Worm (Caenorhabditis elegans) whole organism, L4/young adult: ENCODE results near the gene F58H1.8.

Source experiments
- W03F9.2 ChIP-seq: fragments of 150-350 bp; optimal IDR thresholded peaks from 2 replicates; lab custom pipeline; 2014; ENCODE audit warnings: missing biosample characterization, missing genetic modification characterization
- dao-5 ChIP-seq: sonication (generic microtip); optimal IDR thresholded peaks from 2 replicates; lab custom pipeline; 2016; ENCODE audit warnings: missing genotype, missing genetic modification characterization, moderate library complexity, missing compliant biosample characterization
- him-1 ChIP-seq: sonication (generic microtip); optimal IDR thresholded peaks from 2 replicates; lab custom pipeline; 2016; ENCODE audit warnings: missing genotype, missing genetic modification reagents, missing genetic modification characterization, missing compliant biosample characterization

Gene F58H1.8

ce11 chrV:11905977-11906376 is 29.0 kb upstream of the F58H1.8 start:
- TF ChIP-seq him-1 (tag; lab: Kevin White, UChicago) = no peak
- TF ChIP-seq dao-5 (tag; lab: Kevin White, UChicago) = no peak
- TF ChIP-seq W03F9.2 (tag; lab: Kevin White, UChicago) = no peak

- no peak for TF ChIP-seq him-1 (tag; lab: Kevin White, UChicago)
- TF ChIP-seq W03F9.2 (tag; lab: Kevin White, UChicago) = no peak
- TF ChIP-seq dao-5 (tag; lab: Kevin White, UChicago) = no peak
These were observed 21.7 kb upstream of the F58H1.8 start for ce11 chrV:11913283-11913682.

- TF ChIP-seq W03F9.2 (tag; lab: Kevin White, UChicago) (no peak), dao-5 (tag; lab: Kevin White, UChicago) (no peak), him-1 (tag; lab: Kevin White, UChicago) (no peak)
These were observed 17.8 kb upstream of the F58H1.8 start, which contains the start of gene R31.2 for ce11 chrV:11917186-11917585. R31.2 (plus strand) TSS chrV:11917573.

- TF ChIP-seq dao-5 (tag; lab: Kevin White, UChicago) (no peak), W03F9.2 (tag; lab: Kevin White, UChicago) (no peak), him-1 (tag; lab: Kevin White, UChicago) (no peak)
These were observed 15.3 kb upstream of the F58H1.8 start for ce11 chrV:11919639-11920038.

- TF ChIP-seq him-1 (tag; lab: Kevin White, UChicago) = no peak
- TF ChIP-seq W03F9.2 (tag; lab: Kevin White, UChicago) = peak; percentile 41
- no peak for TF ChIP-seq dao-5 (tag; lab: Kevin White, UChicago)
These were observed 13.7 kb upstream of the F58H1.8 start for ce11 chrV:11921229-11921628.

DNA sequence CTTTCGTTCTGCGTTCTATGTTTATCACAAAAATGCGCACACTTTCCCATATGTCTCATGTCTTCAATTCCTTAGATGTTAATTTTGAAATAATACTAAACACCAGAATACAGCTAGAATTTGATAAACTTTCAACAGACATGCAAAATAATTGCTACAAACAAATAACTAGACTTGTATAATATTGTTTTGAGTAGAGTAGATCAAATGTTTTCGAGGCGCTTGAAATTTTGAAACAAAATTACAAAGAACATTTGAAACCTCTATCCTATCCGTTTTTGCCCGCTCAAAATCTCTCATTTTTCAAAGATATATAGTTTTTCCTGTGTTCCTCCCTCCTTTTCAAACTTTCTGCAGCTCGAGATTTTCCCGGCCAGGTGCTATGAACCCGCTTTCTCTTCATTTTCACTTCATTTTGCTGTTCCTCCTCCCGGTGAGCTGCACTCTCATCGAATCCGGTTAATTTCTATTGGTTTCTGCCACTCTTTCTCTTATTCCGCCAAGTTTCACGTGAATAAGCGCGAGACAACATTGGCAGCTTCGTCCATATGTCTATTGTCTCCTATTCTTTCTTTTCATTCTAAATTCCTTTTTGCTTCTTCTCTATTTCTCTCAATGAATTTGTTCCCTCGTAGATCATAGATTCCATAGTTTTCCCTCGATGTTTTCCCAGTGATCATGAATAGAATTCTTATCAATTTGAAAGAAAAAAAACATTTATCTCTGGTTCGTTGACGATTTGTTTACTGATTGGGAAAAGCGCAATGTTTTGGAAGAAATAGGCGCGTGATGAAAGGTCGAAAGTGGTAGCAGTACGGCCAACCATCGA is 13.0 kb upstream of the F58H1.8 start:
- TF ChIP-seq him-1 (tag; lab: Kevin White, UChicago) = no peak
- no peak for TF ChIP-seq dao-5 (tag; lab: Kevin White, UChicago)
- TF ChIP-seq W03F9.2 (tag; lab: Kevin White, UChicago) = no peak

ce11 chrV:11927346-11927745 is 7.6 kb upstream of the F58H1.8 start, which contains the start of gene osm-6:
osm-6 (minus strand) TSS chrV:11927446.
- TF ChIP-seq him-1 (tag; lab: Kevin White, UChicago) (no peak), dao-5 (tag; lab: Kevin White, UChicago) (no peak), W03F9.2 (tag; lab: Kevin White, UChicago) (no peak)

DNA sequence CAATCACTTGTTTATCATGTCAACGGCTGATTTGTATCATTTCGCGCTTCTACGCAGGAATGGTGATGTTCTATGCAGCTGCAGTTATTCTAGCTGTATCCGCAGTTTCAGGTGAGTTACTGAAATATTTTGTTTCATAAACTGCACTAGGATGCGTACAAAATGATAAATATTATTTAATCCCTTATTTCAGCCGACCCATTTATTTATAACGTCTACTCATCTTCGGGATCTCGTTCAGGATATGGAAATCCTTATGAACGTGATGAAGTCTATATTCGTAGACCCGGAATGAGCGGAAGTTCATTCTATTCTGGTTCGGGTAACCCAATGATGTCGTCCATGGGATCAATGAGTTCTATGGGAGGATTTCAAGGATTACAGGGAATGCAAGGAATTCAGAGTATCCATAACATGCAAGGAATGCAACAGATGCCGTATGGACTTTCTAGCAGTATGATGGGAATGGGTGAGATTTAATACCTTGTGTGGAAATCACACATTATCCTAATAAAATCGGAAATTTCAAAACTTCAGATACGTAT is 5.8 kb upstream of the F58H1.8 start, which contains the start of gene F58H1.2:
F58H1.2 (plus strand) TSS at position 51 of the 545 bp plus-strand sequence.
- TF ChIP-seq W03F9.2 (tag; lab: Kevin White, UChicago) (no peak), him-1 (tag; lab: Kevin White, UChicago) (no peak), dao-5 (tag; lab: Kevin White, UChicago) (no peak)

DNA sequence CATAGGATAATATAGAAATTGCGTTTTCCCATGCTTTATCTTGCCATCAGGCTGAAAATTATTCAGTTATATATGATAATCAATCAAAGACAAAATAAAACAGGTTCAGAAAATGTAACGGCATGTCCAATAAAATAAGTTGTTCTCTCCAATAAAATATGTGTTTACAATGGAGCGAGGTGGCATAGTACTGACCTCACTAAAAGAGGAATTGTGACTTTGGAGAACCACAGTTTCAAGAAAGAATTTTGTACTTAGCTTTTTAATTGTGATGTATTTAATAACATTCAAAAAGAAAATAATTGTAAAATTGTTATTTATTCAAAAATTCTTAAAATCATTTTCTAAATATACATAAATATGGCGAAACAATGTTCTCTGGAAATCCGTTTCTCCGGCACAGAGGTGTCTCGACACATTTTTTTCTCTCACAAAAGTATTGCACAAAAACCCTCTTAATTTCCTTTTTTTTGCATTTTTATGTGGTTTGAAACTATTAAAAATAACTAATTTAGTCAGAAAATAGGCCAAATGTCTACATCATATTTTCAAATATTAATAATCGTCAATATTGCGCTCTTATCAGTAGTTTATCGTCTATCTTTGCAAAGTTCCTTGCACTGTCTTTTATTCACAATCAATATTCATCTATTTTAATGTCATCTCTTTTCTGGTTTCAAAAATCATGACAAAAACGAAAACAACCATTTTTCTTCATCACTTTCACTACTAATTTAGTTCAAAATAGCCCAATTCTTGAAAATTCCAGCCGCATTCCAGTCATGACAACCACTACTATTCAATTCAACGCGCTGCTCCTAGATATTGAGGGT is 1.5 kb upstream of the F58H1.8 start, which contains the start of the genes aman-2 and F58H1.3:
aman-2 (minus strand) TSS at position 51 of the 833 bp plus-strand sequence.
F58H1.3 (plus strand) TSS at position 783 of the 833 bp plus-strand sequence.
- TF ChIP-seq W03F9.2 (tag; lab: Kevin White, UChicago) (no peak), him-1 (tag; lab: Kevin White, UChicago) (no peak), dao-5 (tag; lab: Kevin White, UChicago) (no peak)

- TF ChIP-seq dao-5 (tag; lab: Kevin White, UChicago) (no peak), him-1 (tag; lab: Kevin White, UChicago) (no peak), W03F9.2 (tag; lab: Kevin White, UChicago) (no peak)
These were observed 2.8 kb downstream of the F58H1.8 start, which contains the start of gene gpla-1 for ce11 chrV:11937710-11938109. gpla-1 (minus strand) TSS chrV:11937810.

DNA sequence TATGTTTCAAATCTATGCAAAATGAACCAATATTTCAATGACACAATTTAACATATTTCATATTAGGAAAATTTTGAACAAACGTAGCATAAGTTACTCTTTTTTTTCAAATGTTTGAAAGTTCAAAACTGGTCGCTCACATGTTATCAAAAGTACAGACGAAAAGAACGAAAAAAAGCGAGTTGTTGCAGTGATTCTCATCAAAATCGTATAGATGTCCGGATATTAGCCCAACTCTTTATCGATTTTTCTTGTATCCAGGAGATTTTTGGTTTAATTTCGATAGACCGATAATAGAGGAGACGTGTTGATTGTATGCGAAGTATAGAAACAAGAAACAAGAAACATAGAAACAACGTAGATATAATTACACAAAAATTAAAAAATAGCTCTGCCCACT is 5.4 kb downstream of the F58H1.8 start:
- no peak for TF ChIP-seq dao-5 (tag; lab: Kevin White, UChicago)
- no peak for TF ChIP-seq W03F9.2 (tag; lab: Kevin White, UChicago)
- no peak for TF ChIP-seq him-1 (tag; lab: Kevin White, UChicago)

DNA sequence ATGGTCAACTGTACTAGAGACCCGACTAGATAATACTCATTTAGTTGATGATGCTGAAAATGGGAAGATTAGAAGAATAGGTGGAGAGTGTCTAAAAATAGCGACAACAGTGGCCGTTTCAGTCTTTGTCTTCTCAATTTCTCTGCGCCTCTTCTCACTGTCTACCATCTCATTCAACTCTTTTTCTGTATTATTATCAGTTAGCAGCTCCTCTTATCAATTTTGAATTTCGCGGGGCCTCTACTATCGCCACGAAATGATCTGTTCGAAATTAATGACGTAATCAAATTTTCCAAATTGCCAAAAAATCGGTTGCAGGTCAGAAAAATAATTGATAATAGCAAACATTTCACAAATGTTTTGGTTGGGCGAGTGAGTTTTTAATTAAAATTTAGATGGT is 6.7 kb downstream of the F58H1.8 start:
- TF ChIP-seq him-1 (tag; lab: Kevin White, UChicago) = no peak
- TF ChIP-seq W03F9.2 (tag; lab: Kevin White, UChicago) = no peak
